Worm (Caenorhabditis elegans): ENCODE measurements around the gene C47E12.11.

C47E12.11 gene

ce11 chrIV:9989416-9989815 lies 20.2 kb downstream of the C47E12.11 start:
- TF ChIP-seq crh-2 (tag; optimal IDR thresholded peaks at IDR 0.05) (peak; percentile 27), Y55F3AM.14 (GFP tag; optimal IDR thresholded peaks at IDR 0.05) (no peak)

- TF ChIP-seq lin-13 (GFP tag; optimal IDR thresholded peaks at IDR 0.05), result no peak
- TF ChIP-seq skn-1 (tag; optimal IDR thresholded peaks at IDR 0.05), result peak; percentile 70
- no peak for TF ChIP-seq C34F6.9 (tag; optimal IDR thresholded peaks at IDR 0.05)
- TF ChIP-seq fos-1 (tag; optimal IDR thresholded peaks at IDR 0.05), result no peak
- TF ChIP-seq crh-2 (tag; optimal IDR thresholded peaks at IDR 0.05), result peak; percentile 20
- TF ChIP-seq unc-62 (GFP tag; optimal IDR thresholded peaks at IDR 0.05), result no peak
- TF ChIP-seq nhr-25 (tag; optimal IDR thresholded peaks at IDR 0.05), result no peak
- TF ChIP-seq nhr-11 (tag; optimal IDR thresholded peaks at IDR 0.05), result no peak
- no peak for TF ChIP-seq mdl-1 (tag; optimal IDR thresholded peaks at IDR 0.05)
- TF ChIP-seq lin-39 (tag; optimal IDR thresholded peaks at IDR 0.05), result no peak
- TF ChIP-seq alr-1 (tag; optimal IDR thresholded peaks at IDR 0.05), result no peak
- TF ChIP-seq ceh-82 (tag; optimal IDR thresholded peaks at IDR 0.05), result no peak
- TF ChIP-seq F13H6.1 (tag; optimal IDR thresholded peaks at IDR 0.05), result no peak
- no peak for TF ChIP-seq elt-3 (tag; optimal IDR thresholded peaks at IDR 0.05)
- no peak for TF ChIP-seq nhr-237 (tag; optimal IDR thresholded peaks at IDR 0.05)
These were observed 24.4 kb downstream of the C47E12.11 start for ce11 chrIV:9993403-9994132.

- TF ChIP-seq nhr-77 (tag; optimal IDR thresholded peaks at IDR 0.05) (no peak), ZK546.5 (tag; optimal IDR thresholded peaks at IDR 0.05) (no peak), lsy-2 (tag; optimal IDR thresholded peaks at IDR 0.05) (peak in 1 of 2 experiments; percentile 50), unc-55 (GFP tag; optimal IDR thresholded peaks at IDR 0.05) (peak; percentile 55), ceh-16 (tag; optimal IDR thresholded peaks at IDR 0.05) (no peak), ama-1 (optimal IDR thresholded peaks at IDR 0.05) (peak; percentile 55), unc-62 (GFP tag; optimal IDR thresholded peaks at IDR 0.05) (no peak), nhr-21 (tag; optimal IDR thresholded peaks at IDR 0.05) (peak; percentile 28), crh-2 (tag; optimal IDR thresholded peaks at IDR 0.05) (peak; percentile 86), egl-27 (tag; optimal IDR thresholded peaks at IDR 0.05) (no peak), nhr-23 (tag; optimal IDR thresholded peaks at IDR 0.05) (no peak), F13H6.1 (tag; optimal IDR thresholded peaks at IDR 0.05) (peak; percentile 13), ztf-11 (tag; optimal IDR thresholded peaks at IDR 0.05) (no peak), lin-39 (tag; optimal IDR thresholded peaks at IDR 0.05) (no peak), mab-5 (tag; optimal IDR thresholded peaks at IDR 0.05) (peak; percentile 12), mbf-1 (tag; optimal IDR thresholded peaks at IDR 0.05) (no peak), nhr-6 (tag; optimal IDR thresholded peaks at IDR 0.05) (no peak), snpc-4 (tag; optimal IDR thresholded peaks at IDR 0.05) (no peak), C34F6.9 (tag; optimal IDR thresholded peaks at IDR 0.05) (peak; percentile 55), gmeb-1 (tag; optimal IDR thresholded peaks at IDR 0.05) (peak; percentile 5), sma-3 (GFP tag; optimal IDR thresholded peaks at IDR 0.05) (peak; percentile 41), Y55F3AM.14 (GFP tag; optimal IDR thresholded peaks at IDR 0.05) (peak; percentile 60), nhr-25 (tag; optimal IDR thresholded peaks at IDR 0.05) (peak; percentile 67)
These were observed 25.7 kb downstream of the C47E12.11 start, which contains the start of gene uba-1 for ce11 chrIV:9994895-9995394. TSS of gene uba-1 (minus strand) at chrIV:9994945.

- TF ChIP-seq unc-55 (GFP tag; optimal IDR thresholded peaks at IDR 0.05) (peak; percentile 34), sma-9 (GFP tag; optimal IDR thresholded peaks at IDR 0.05) (peak; percentile 22), sma-9 (tag; optimal IDR thresholded peaks at IDR 0.05) (no peak), ama-1 (optimal IDR thresholded peaks at IDR 0.05) (peak; percentile 33), lin-13 (GFP tag; optimal IDR thresholded peaks at IDR 0.05) (no peak), fos-1 (tag; optimal IDR thresholded peaks at IDR 0.05) (peak; percentile 56), lsy-2 (tag; optimal IDR thresholded peaks at IDR 0.05) (peak in 1 of 2 experiments; percentile 69), sem-4 (tag; optimal IDR thresholded peaks at IDR 0.05) (no peak)
These were observed 29.5 kb downstream of the C47E12.11 start, which contains the start of gene pyp-1 for ce11 chrIV:9998487-9999218. TSS of gene pyp-1 (minus strand) at chrIV:9998925.
